Worm (Caenorhabditis elegans) whole organism, L1 larva: ENCODE data around the gene C25E10.16.
A peak's percentile ranks its signal among the peaks of the same experiment; 100 is the strongest.

ENCODE experiments used
- C04F5.9 ChIP-seq: sonication (generic microtip); optimal IDR thresholded peaks from 2 replicates; lab custom pipeline; 2016; ENCODE audit warnings: missing genetic modification characterization, missing compliant biosample characterization
- C16A3.4 ChIP-seq: fragments of 150-350 bp; optimal IDR thresholded peaks from 2 replicates; lab custom pipeline; 2014; ENCODE audit warnings: missing biosample characterization, missing genetic modification characterization
- F16B12.6 ChIP-seq: fragments of 150-350 bp; optimal IDR thresholded peaks from 2 replicates; lab custom pipeline; 2014; ENCODE audit warnings: missing biosample characterization, missing genetic modification characterization
- Y116A8C.19 ChIP-seq: sonication (generic microtip); optimal IDR thresholded peaks from 2 replicates; lab custom pipeline; 2016; ENCODE audit warnings: missing compliant biosample characterization, missing genetic modification characterization, borderline replicate concordance
- aha-1 ChIP-seq: fragments of 150-350 bp; optimal IDR thresholded peaks from 2 replicates; lab custom pipeline; 2014; ENCODE audit warnings: missing biosample characterization, missing genetic modification characterization
- alr-1 ChIP-seq: fragments of 200-800 bp; sonication (Bioruptor generic); optimal IDR thresholded peaks from 2 replicates; lab custom pipeline; 2018; ENCODE audit warnings: borderline replicate concordance, mild to moderate bottlenecking, missing genetic modification characterization, missing compliant biosample characterization
- aly-2 ChIP-seq: fragments of 150-350 bp; optimal IDR thresholded peaks from 2 replicates; lab custom pipeline; 2014; ENCODE audit warnings: missing biosample characterization, missing genetic modification characterization
- ama-1 ChIP-seq: fragments of 150-350 bp; optimal IDR thresholded peaks from 2 replicates; lab custom pipeline; 2014
- blmp-1 ChIP-seq: fragments of 150-350 bp; optimal IDR thresholded peaks from 2 replicates; lab custom pipeline; 2014; ENCODE audit warnings: missing biosample characterization, missing genetic modification characterization
- ceh-63 ChIP-seq: fragments of 200-800 bp; sonication (Bioruptor generic); optimal IDR thresholded peaks from 2 replicates; lab custom pipeline; 2018; ENCODE audit warnings: mild to moderate bottlenecking, missing genetic modification characterization, missing compliant biosample characterization
- ceh-8 ChIP-seq: fragments of 200-800 bp; sonication (Bioruptor generic); optimal IDR thresholded peaks from 2 replicates; lab custom pipeline; 2018; ENCODE audit warnings: mild to moderate bottlenecking, missing genetic modification characterization, moderate library complexity, missing compliant biosample characterization
- ceh-88 ChIP-seq: fragments of 200-800 bp; sonication (Bioruptor generic); IDR thresholded peaks from 2 replicates; pipeline ENCODE4 v1.3.6; 2022; ENCODE audit warnings: missing genetic modification characterization, missing compliant biosample characterization
- dpl-1 ChIP-seq, 3 experiments: fragments of 150-350 bp in 2 of 3; sonication (generic microtip) in 1 of 3; optimal IDR thresholded peaks; 2 replicates each; lab custom pipeline; 2014 to 2017; ENCODE audit warnings: missing biosample characterization in 3 of 3, missing genetic modification characterization in 3 of 3, missing genetic modification reagents in 3 of 3
- efl-1 ChIP-seq, 4 experiments: fragments of 150-350 bp; optimal IDR thresholded peaks in 3 of 4; peaks in 1 of 4; 1 replicate in 1 of 4; 2 replicates in 3 of 4; lab custom pipeline; 2014; ENCODE audit warnings: missing biosample characterization in 2 of 4, missing genetic modification characterization in 2 of 4, missing genetic modification reagents in 2 of 4
- egl-13 ChIP-seq: sonication (generic microtip); optimal IDR thresholded peaks from 2 replicates; lab custom pipeline; 2016; ENCODE audit warnings: missing genotype, missing genetic modification reagents, missing genetic modification characterization, missing compliant biosample characterization
- egl-27 ChIP-seq, 2 experiments: fragments of 150-350 bp in 1 of 2; sonication (generic microtip); optimal IDR thresholded peaks; 3 replicates each; lab custom pipeline; 2017 to 2018; ENCODE audit warnings: missing biosample characterization in 2 of 2, missing genetic modification characterization in 2 of 2, missing genetic modification reagents in 2 of 2
- elt-2 ChIP-seq: sonication (generic microtip); optimal IDR thresholded peaks from 2 replicates; lab custom pipeline; 2016; ENCODE audit warnings: missing genetic modification characterization, mild to moderate bottlenecking, inconsistent platforms, missing compliant biosample characterization, missing genetic modification reagents
- elt-3 ChIP-seq, 6 experiments: fragments of 150-350 bp in 1 of 6; sonication (generic microtip); optimal IDR thresholded peaks; 2 replicates each; lab custom pipeline; 2017 to 2018; ENCODE audit warnings: missing biosample characterization in 6 of 6, missing genetic modification characterization in 6 of 6, inconsistent platforms in 1 of 6
- fkh-10 ChIP-seq: sonication (generic microtip); optimal IDR thresholded peaks from 2 replicates; lab custom pipeline; 2017; ENCODE audit warnings: missing biosample characterization, missing genetic modification reagents, missing genetic modification characterization
- grh-1 ChIP-seq: fragments of 200-800 bp; sonication (Bioruptor generic); IDR thresholded peaks from 2 replicates; pipeline ENCODE4 v1.3.6; 2022; ENCODE audit warnings: missing genetic modification reagents, missing genetic modification characterization, missing compliant biosample characterization
- hlh-4 ChIP-seq: sonication (generic microtip); optimal IDR thresholded peaks from 2 replicates; lab custom pipeline; 2016; ENCODE audit warnings: mild to moderate bottlenecking, missing genetic modification characterization, missing compliant biosample characterization
- jun-1 ChIP-seq: fragments of 150-350 bp; optimal IDR thresholded peaks from 2 replicates; lab custom pipeline; 2014; ENCODE audit warnings: missing biosample characterization, missing genetic modification reagents, missing genetic modification characterization
- lin-13 ChIP-seq: fragments of 150-350 bp; optimal IDR thresholded peaks from 2 replicates; lab custom pipeline; 2014; ENCODE audit warnings: missing biosample characterization, missing genetic modification reagents, missing genetic modification characterization
- lin-14 ChIP-seq: fragments of 200-800 bp; sonication (Bioruptor generic); optimal IDR thresholded peaks from 2 replicates; lab custom pipeline; 2018; ENCODE audit warnings: mild to moderate bottlenecking, missing genetic modification characterization, moderate library complexity, missing compliant biosample characterization
- lin-35 ChIP-seq, 2 experiments: fragments of 150-350 bp; optimal IDR thresholded peaks; 2 replicates each; lab custom pipeline; 2014; ENCODE audit warnings: missing biosample characterization in 2 of 2, missing genetic modification characterization in 2 of 2, missing genetic modification reagents in 2 of 2
- lir-3 ChIP-seq: sonication (generic microtip); optimal IDR thresholded peaks from 2 replicates; lab custom pipeline; 2016; ENCODE audit warnings: mild to moderate bottlenecking, missing genetic modification characterization, moderate library complexity, missing compliant biosample characterization; ENCODE audit not compliant: poor library complexity
- mdl-1 ChIP-seq, 2 experiments: fragments of 150-350 bp; optimal IDR thresholded peaks; 2 replicates each; lab custom pipeline; 2014 to 2017; ENCODE audit warnings: missing biosample characterization in 2 of 2, missing genetic modification characterization in 2 of 2, inconsistent platforms in 1 of 2
- mef-2 ChIP-seq: fragments of 150-350 bp; optimal IDR thresholded peaks from 2 replicates; lab custom pipeline; 2014; ENCODE audit warnings: missing biosample characterization, missing genetic modification characterization
- mep-1 ChIP-seq: fragments of 150-350 bp; optimal IDR thresholded peaks from 2 replicates; lab custom pipeline; 2014; ENCODE audit warnings: missing biosample characterization, missing genetic modification characterization
- nhr-19 ChIP-seq: fragments of 200-800 bp; sonication (Bioruptor generic); conservative IDR thresholded peaks from 2 replicates; pipeline ENCODE4 v1.3.6; 2022; ENCODE audit warnings: missing genetic modification characterization, missing compliant biosample characterization
- nhr-20 ChIP-seq: sonication (generic microtip); optimal IDR thresholded peaks from 2 replicates; lab custom pipeline; 2016; ENCODE audit warnings: mild to moderate bottlenecking, missing genetic modification characterization, missing compliant biosample characterization
- nhr-28 ChIP-seq: fragments of 150-350 bp; optimal IDR thresholded peaks from 2 replicates; lab custom pipeline; 2014; ENCODE audit warnings: missing biosample characterization, missing genetic modification characterization
- nhr-71 ChIP-seq: sonication (generic microtip); optimal IDR thresholded peaks from 2 replicates; lab custom pipeline; 2016; ENCODE audit warnings: mild to moderate bottlenecking, missing genetic modification characterization, moderate library complexity, missing compliant biosample characterization
- nhr-77 ChIP-seq: fragments of 150-350 bp; optimal IDR thresholded peaks from 2 replicates; lab custom pipeline; 2014; ENCODE audit warnings: missing biosample characterization, missing genetic modification characterization
- nhr-84 ChIP-seq: sonication (generic microtip); optimal IDR thresholded peaks from 2 replicates; lab custom pipeline; 2017; ENCODE audit warnings: missing biosample characterization, missing genetic modification characterization
- nhr-85 ChIP-seq: sonication (generic microtip); peaks from one replicate; lab custom pipeline; 2016; ENCODE audit warnings: missing genetic modification characterization, inconsistent platforms, missing compliant biosample characterization
- nhr-90 ChIP-seq: sonication (generic microtip); optimal IDR thresholded peaks from 2 replicates; lab custom pipeline; 2016; ENCODE audit warnings: mild to moderate bottlenecking, missing genetic modification characterization, missing compliant biosample characterization; ENCODE audit not compliant: poor library complexity
- pax-3 ChIP-seq: fragments of 200-800 bp; sonication (Bioruptor generic); optimal IDR thresholded peaks from 2 replicates; lab custom pipeline; 2018; ENCODE audit warnings: mild to moderate bottlenecking, missing genetic modification characterization, moderate library complexity, missing compliant biosample characterization
- pqm-1 ChIP-seq: sonication (generic microtip); optimal IDR thresholded peaks from 3 replicates; lab custom pipeline; 2017; ENCODE audit warnings: missing biosample characterization, missing genetic modification characterization
- rnt-1 ChIP-seq: sonication (generic microtip); optimal IDR thresholded peaks from 2 replicates; lab custom pipeline; 2016; ENCODE audit warnings: mild to moderate bottlenecking, missing genetic modification characterization, moderate library complexity, missing compliant biosample characterization
- snu-23 ChIP-seq: sonication (generic microtip); optimal IDR thresholded peaks from 2 replicates; lab custom pipeline; 2016; ENCODE audit warnings: missing genetic modification characterization, missing compliant biosample characterization
- sox-4 ChIP-seq: sonication (generic microtip); optimal IDR thresholded peaks from 2 replicates; lab custom pipeline; 2016; ENCODE audit warnings: missing genetic modification characterization, missing compliant biosample characterization
- sup-37 ChIP-seq: fragments of 200-800 bp; sonication (Bioruptor generic); optimal IDR thresholded peaks from 2 replicates; lab custom pipeline; 2018; ENCODE audit warnings: mild to moderate bottlenecking, missing genetic modification characterization, missing compliant biosample characterization
- swsn-7 ChIP-seq: sonication (generic microtip); optimal IDR thresholded peaks from 2 replicates; lab custom pipeline; 2016; ENCODE audit warnings: missing genetic modification characterization, missing compliant biosample characterization
- tbx-2 ChIP-seq: sonication (generic microtip); optimal IDR thresholded peaks from 2 replicates; lab custom pipeline; 2016; ENCODE audit warnings: missing genetic modification characterization, missing compliant biosample characterization
- tlp-1 ChIP-seq: fragments of 150-350 bp; optimal IDR thresholded peaks from 2 replicates; lab custom pipeline; 2014; ENCODE audit warnings: missing biosample characterization, missing genetic modification characterization
- unc-130 ChIP-seq: fragments of 150-350 bp; optimal IDR thresholded peaks from 2 replicates; lab custom pipeline; 2017; ENCODE audit warnings: missing biosample characterization, missing genetic modification characterization, inconsistent platforms
- unc-86 ChIP-seq: sonication (generic microtip); optimal IDR thresholded peaks from 2 replicates; lab custom pipeline; 2016; ENCODE audit warnings: missing genetic modification characterization, missing compliant biosample characterization
- unc-98 ChIP-seq: fragments of 200-800 bp; sonication (Bioruptor generic); IDR thresholded peaks from 2 replicates; pipeline ENCODE4 v1.3.6; 2022; ENCODE audit warnings: missing genetic modification characterization, missing compliant biosample characterization
- zip-4 ChIP-seq: fragments of 200-800 bp; sonication (Bioruptor generic); optimal IDR thresholded peaks from 2 replicates; lab custom pipeline; 2018; ENCODE audit warnings: mild to moderate bottlenecking, missing genetic modification characterization, moderate library complexity, missing compliant biosample characterization
- ztf-11 ChIP-seq, 2 experiments: sonication (generic microtip); optimal IDR thresholded peaks; 2 replicates each; lab custom pipeline; 2016 to 2017; ENCODE audit warnings: missing genetic modification characterization in 2 of 2, missing biosample characterization in 1 of 2, missing compliant biosample characterization in 1 of 2

Gene C25E10.16

ce11 chrV:9079965-9080432 is 20.6 kb upstream of the C25E10.16 start:
- TF ChIP-seq aly-2 (tag; lab: Kevin White, UChicago) (no peak), fkh-10 (GFP tag; lab: Kevin White, UChicago) (no peak), aha-1 (tag; lab: Kevin White, UChicago) (no peak), nhr-71 (tag; lab: Kevin White, UChicago) (peak; percentile 46), nhr-85 (tag; lab: Kevin White, UChicago) (no peak), lin-14 (GFP tag; lab: Kevin White, UChicago) (peak; percentile 11), Y116A8C.19 (tag; lab: Kevin White, UChicago) (no peak), snu-23 (no peak), C04F5.9 (no peak), nhr-77 (tag; lab: Kevin White, UChicago) (no peak), lin-35 (GFP tag; optimal IDR thresholded peaks at IDR 0.05; lab: Kevin White, UChicago) (peak in 1 of 2 experiments; percentile 53), sox-4 (tag; lab: Kevin White, UChicago) (no peak), unc-98 (no peak), unc-86 (tag; lab: Kevin White, UChicago) (no peak), lir-3 (no peak), jun-1 (no peak), mep-1 (tag; lab: Kevin White, UChicago) (no peak), nhr-20 (tag; lab: Kevin White, UChicago) (peak; percentile 33), swsn-7 (tag; lab: Kevin White, UChicago) (no peak), elt-2 (tag; lab: Kevin White, UChicago) (peak; percentile 97), ama-1 (no peak), blmp-1 (tag; lab: Kevin White, UChicago) (no peak), ceh-88 (GFP tag; lab: Robert Waterston, UW) (no peak), zip-4 (GFP tag; lab: Kevin White, UChicago) (no peak), rnt-1 (no peak), C16A3.4 (tag; lab: Kevin White, UChicago) (no peak), nhr-84 (tag; lab: Kevin White, UChicago) (no peak), tlp-1 (tag; lab: Kevin White, UChicago) (no peak), mdl-1 (tag; optimal IDR thresholded peaks at IDR 0.05; lab: Kevin White, UChicago) (peak in 1 of 2 experiments; percentile 65), nhr-19 (GFP tag; lab: Robert Waterston, UW) (peak; percentile 25; the same call in 1 of the 2 replicates), tbx-2 (tag; lab: Kevin White, UChicago) (no peak), egl-13 (peak; percentile 14), unc-130 (no peak), egl-27 (tag; optimal IDR thresholded peaks at IDR 0.05; lab: Kevin White, UChicago) (no peak), ceh-8 (no peak), lin-13 (GFP tag; lab: Kevin White, UChicago) (no peak), pqm-1 (tag; lab: Kevin White, UChicago) (no peak), nhr-28 (tag; lab: Kevin White, UChicago) (no peak), nhr-90 (tag; lab: Kevin White, UChicago) (peak; percentile 52), hlh-4 (tag; lab: Kevin White, UChicago) (no peak), elt-3 (tag; optimal IDR thresholded peaks at IDR 0.05; lab: Kevin White, UChicago) (no peak), grh-1 (GFP tag; lab: Robert Waterston, UW) (no peak), sup-37 (GFP tag; lab: Kevin White, UChicago) (no peak), pax-3 (tag; lab: Kevin White, UChicago) (no peak), alr-1 (tag; lab: Kevin White, UChicago) (no peak), dpl-1 (GFP tag; optimal IDR thresholded peaks at IDR 0.05; lab: Kevin White, UChicago) (no peak), mef-2 (no peak), efl-1 (optimal IDR thresholded peaks at IDR 0.05; lab: Kevin White, UChicago) (no peak), efl-1 (GFP tag; optimal IDR thresholded peaks at IDR 0.05 in 1 of 2; lab: Kevin White, UChicago) (peak in 1 of 2 experiments; percentile 89), F16B12.6 (tag; lab: Kevin White, UChicago) (no peak), ceh-63 (GFP tag; lab: Kevin White, UChicago) (no peak), ztf-11 (tag; optimal IDR thresholded peaks at IDR 0.05; lab: Kevin White, UChicago) (no peak)
